Fruit fly (Drosophila melanogaster): Measurements from ENCODE around the gene Dim1.

The Dim1 gene

DNA sequence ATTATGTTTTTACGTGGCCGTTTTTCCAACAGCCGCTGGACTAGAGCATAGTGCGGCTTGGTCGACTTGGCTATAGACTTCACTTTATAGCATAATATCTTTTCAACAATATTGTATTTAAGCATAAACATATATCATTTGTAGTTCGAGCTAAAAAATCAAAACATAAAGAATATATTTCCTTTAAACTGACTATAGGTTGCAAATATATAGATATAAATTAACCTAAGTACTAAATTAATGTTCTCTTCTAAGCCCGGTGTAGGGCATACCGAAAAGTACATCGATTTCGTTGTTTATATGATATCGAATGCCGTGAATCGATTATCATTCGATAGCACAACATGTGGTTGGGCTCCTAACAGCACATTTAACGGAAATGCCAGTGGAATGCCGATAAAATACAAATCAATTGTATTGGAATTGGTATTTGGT lies 45.5 kb downstream of the Dim1 start, which contains the start of gene MFS18 (continued):
- TF ChIP-seq HLHmδ (GFP tag; optimal IDR thresholded peaks at IDR 0.05) (no peak), CG16815 (GFP tag; optimal IDR thresholded peaks at IDR 0.05) (peak; percentile 93), ems (GFP tag; optimal IDR thresholded peaks at IDR 0.05) (peak; percentile 95), sima (GFP tag; optimal IDR thresholded peaks at IDR 0.05) (peak; percentile 14), Mad (GFP tag; optimal IDR thresholded peaks at IDR 0.05) (peak; percentile 90), Hr3 (GFP tag; optimal IDR thresholded peaks at IDR 0.05) (peak; percentile 98), exex (tag; optimal IDR thresholded peaks at IDR 0.05) (peak; percentile 90), Lim3 (GFP tag; IDR thresholded peaks at IDR 0.05) (peak; percentile 93), CG6683 (GFP tag; optimal IDR thresholded peaks at IDR 0.05) (peak; percentile 97), chn (GFP tag; optimal IDR thresholded peaks at IDR 0.05) (peak; percentile 93), wdn (GFP tag; IDR thresholded peaks at IDR 0.05) (peak; percentile 98), crol (GFP tag; IDR thresholded peaks at IDR 0.05) (peak; percentile 82), knrl (GFP tag; IDR thresholded peaks at IDR 0.05; ENCODE audit: partially characterized antibody) (no peak; the same call in 2 of the 3 replicates), CG32532 (GFP tag; IDR thresholded peaks at IDR 0.05) (peak; percentile 99), Xrp1 (GFP tag; IDR thresholded peaks at IDR 0.05) (peak; percentile 100), tio (GFP tag; optimal IDR thresholded peaks at IDR 0.05) (no peak), CG14965 (GFP tag; optimal IDR thresholded peaks at IDR 0.05; ENCODE audit: borderline replicate concordance) (no peak), pan (optimal IDR thresholded peaks at IDR 0.05) (no peak), pan (GFP tag; optimal IDR thresholded peaks at IDR 0.05 in 1 of 2, IDR thresholded peaks at IDR 0.05 in 1 of 2) (peak in 1 of 2 experiments; percentile 100), schlank (tag; optimal IDR thresholded peaks at IDR 0.05) (peak; percentile 82), Nf-YA (GFP tag; IDR thresholded peaks at IDR 0.05) (peak; percentile 98), NK7.1 (GFP tag; optimal IDR thresholded peaks at IDR 0.05) (peak; percentile 92), Bgb (GFP tag; IDR thresholded peaks at IDR 0.05; ENCODE audit: partially characterized antibody) (peak; percentile 86), kah (GFP tag; optimal IDR thresholded peaks at IDR 0.05) (peak; percentile 92), BtbVII (GFP tag; optimal IDR thresholded peaks at IDR 0.05) (peak; percentile 97), Doc2 (GFP tag; IDR thresholded peaks at IDR 0.05) (peak; percentile 94), YL-1 (GFP tag; optimal IDR thresholded peaks at IDR 0.05) (peak; percentile 96), CG16779 (GFP tag; IDR thresholded peaks at IDR 0.05) (peak; percentile 98), Aef1 (GFP tag; IDR thresholded peaks at IDR 0.05) (peak; percentile 98), GATAe (GFP tag; conservative IDR thresholded peaks at IDR 0.05) (peak; percentile 97), mld (GFP tag; IDR thresholded peaks at IDR 0.05; ENCODE audit: partially characterized antibody) (peak; percentile 71; the same call in 1 of the 3 replicates), Dek (tag; optimal IDR thresholded peaks at IDR 0.05) (peak; percentile 92), sens-2 (GFP tag; IDR thresholded peaks at IDR 0.05) (peak; percentile 97), B-H2 (GFP tag; optimal IDR thresholded peaks at IDR 0.05) (peak; percentile 92), B-H1 (GFP tag; IDR thresholded peaks at IDR 0.05) (peak; percentile 99), chm (GFP tag; IDR thresholded peaks at IDR 0.05) (peak; percentile 97), luna (GFP tag; optimal IDR thresholded peaks at IDR 0.05) (peak; percentile 73), CG1603 (tag; optimal IDR thresholded peaks at IDR 0.05) (peak; percentile 91), CG15269 (tag; optimal IDR thresholded peaks at IDR 0.05) (peak; percentile 95), Spps (tag; optimal IDR thresholded peaks at IDR 0.05) (peak; percentile 100), Sry-δ (GFP tag; optimal IDR thresholded peaks at IDR 0.05) (peak; percentile 48), NC2α (GFP tag; optimal IDR thresholded peaks at IDR 0.05) (peak; percentile 66), CG10462 (GFP tag; optimal IDR thresholded peaks at IDR 0.05) (peak; percentile 94), Optix (GFP tag; IDR thresholded peaks at IDR 0.05) (peak; percentile 97), zfh2 (GFP tag; optimal IDR thresholded peaks at IDR 0.05) (peak; percentile 84), CG10543 (GFP tag; optimal IDR thresholded peaks at IDR 0.05) (peak; percentile 81), CG10654 (GFP tag; optimal IDR thresholded peaks at IDR 0.05) (peak; percentile 99), twi (tag; optimal IDR thresholded peaks at IDR 0.05) (peak; percentile 70), Ada2b (GFP tag; IDR thresholded peaks at IDR 0.05) (peak; percentile 98), CG7271 (tag; optimal IDR thresholded peaks at IDR 0.05) (peak; percentile 99), C15 (GFP tag; IDR thresholded peaks at IDR 0.05) (peak; percentile 98), Tbp (GFP tag; optimal IDR thresholded peaks at IDR 0.05) (no peak)

All from whole organism, embryonic.